Worm (Caenorhabditis elegans) whole organism, L2 larva: ENCODE measurements around the gene srh-170.

Experiments
- F13H6.1 ChIP-seq: sonication (generic microtip); optimal IDR thresholded peaks from 2 replicates; lab custom pipeline; 2016; ENCODE audit warnings: missing genetic modification characterization, missing compliant biosample characterization
- R02D3.7 ChIP-seq: fragments of 150-350 bp; optimal IDR thresholded peaks from 2 replicates; lab custom pipeline; 2014; ENCODE audit warnings: missing biosample characterization, missing genetic modification characterization
- Y55F3AM.14 ChIP-seq: fragments of 200-800 bp; sonication (Bioruptor generic); optimal IDR thresholded peaks from 2 replicates; lab custom pipeline; 2018; ENCODE audit warnings: mild to moderate bottlenecking, missing genetic modification characterization, missing compliant biosample characterization
- aly-2 ChIP-seq: fragments of 150-350 bp; optimal IDR thresholded peaks from 2 replicates; lab custom pipeline; 2014; ENCODE audit warnings: missing biosample characterization, missing genetic modification characterization
- ama-1 ChIP-seq: fragments of 150-350 bp; optimal IDR thresholded peaks from 2 replicates; lab custom pipeline; 2018; ENCODE audit warnings: inconsistent platforms
- blmp-1 ChIP-seq: sonication (generic microtip); optimal IDR thresholded peaks from 2 replicates; lab custom pipeline; 2017; ENCODE audit warnings: missing genetic modification characterization, mild to moderate bottlenecking, missing compliant biosample characterization, antibody characterized with exemption, moderate library complexity; ENCODE audit not compliant: insufficient read depth
- ceh-16 ChIP-seq: fragments of 150-350 bp; optimal IDR thresholded peaks from 2 replicates; lab custom pipeline; 2014; ENCODE audit warnings: missing biosample characterization, missing genetic modification characterization
- ceh-82 ChIP-seq: fragments of 150-350 bp; optimal IDR thresholded peaks from 2 replicates; lab custom pipeline; 2014; ENCODE audit warnings: missing biosample characterization, missing genetic modification characterization
- dmd-4 ChIP-seq: sonication (generic microtip); optimal IDR thresholded peaks from 2 replicates; lab custom pipeline; 2017; ENCODE audit warnings: missing biosample characterization, missing genetic modification characterization
- egl-27 ChIP-seq: sonication (generic microtip); optimal IDR thresholded peaks from 3 replicates; lab custom pipeline; 2017; ENCODE audit warnings: missing biosample characterization, missing genetic modification reagents, missing genetic modification characterization
- elt-1 ChIP-seq: fragments of 150-350 bp; optimal IDR thresholded peaks from 2 replicates; lab custom pipeline; 2014; ENCODE audit warnings: missing biosample characterization, missing genetic modification characterization
- elt-3 ChIP-seq: sonication (generic microtip); optimal IDR thresholded peaks from 2 replicates; lab custom pipeline; 2017; ENCODE audit warnings: missing biosample characterization, missing genetic modification characterization
- fos-1 ChIP-seq: fragments of 150-350 bp; optimal IDR thresholded peaks from 2 replicates; lab custom pipeline; 2014; ENCODE audit warnings: missing biosample characterization, missing genetic modification characterization
- gmeb-1 ChIP-seq: fragments of 150-350 bp; optimal IDR thresholded peaks from 2 replicates; lab custom pipeline; 2014; ENCODE audit warnings: missing biosample characterization, missing genetic modification characterization
- lin-11 ChIP-seq: fragments of 150-350 bp; sonication (generic microtip); optimal IDR thresholded peaks from 2 replicates; lab custom pipeline; 2014; ENCODE audit warnings: missing biosample characterization, missing genetic modification characterization, inconsistent platforms, mixed read lengths
- lin-13 ChIP-seq: fragments of 150-350 bp; optimal IDR thresholded peaks from 2 replicates; lab custom pipeline; 2014; ENCODE audit warnings: missing biosample characterization, missing genetic modification reagents, missing genetic modification characterization
- lin-39 ChIP-seq: fragments of 150-350 bp; optimal IDR thresholded peaks from 2 replicates; lab custom pipeline; 2014; ENCODE audit warnings: missing biosample characterization, missing genetic modification reagents, missing genetic modification characterization
- lsy-2 ChIP-seq, 2 experiments: fragments of 150-350 bp in 1 of 2; sonication (generic microtip) in 1 of 2; optimal IDR thresholded peaks; 2 replicates each; lab custom pipeline; 2014 to 2017; ENCODE audit warnings: missing biosample characterization in 2 of 2, missing genetic modification characterization in 2 of 2
- mbf-1 ChIP-seq: sonication (generic microtip); optimal IDR thresholded peaks from 2 replicates; lab custom pipeline; 2017; ENCODE audit warnings: missing biosample characterization, missing genetic modification characterization
- mdl-1 ChIP-seq, 2 experiments: fragments of 150-350 bp in 1 of 2; sonication (generic microtip) in 1 of 2; optimal IDR thresholded peaks; 2 replicates each; lab custom pipeline; 2017; ENCODE audit warnings: missing biosample characterization in 2 of 2, missing genetic modification characterization in 2 of 2
- nhr-11 ChIP-seq: fragments of 150-350 bp; optimal IDR thresholded peaks from 2 replicates; lab custom pipeline; 2014; ENCODE audit warnings: missing biosample characterization, missing genetic modification characterization
- nhr-12 ChIP-seq: fragments of 150-350 bp; optimal IDR thresholded peaks from 2 replicates; lab custom pipeline; 2014; ENCODE audit warnings: missing biosample characterization, missing genetic modification characterization
- nhr-129 ChIP-seq: fragments of 150-350 bp; optimal IDR thresholded peaks from 2 replicates; lab custom pipeline; 2014; ENCODE audit warnings: missing biosample characterization, missing genetic modification characterization
- nhr-237 ChIP-seq: fragments of 150-350 bp; optimal IDR thresholded peaks from 2 replicates; lab custom pipeline; 2014; ENCODE audit warnings: missing biosample characterization, missing genetic modification characterization
- nhr-25 ChIP-seq: fragments of 150-350 bp; sonication (generic microtip); optimal IDR thresholded peaks from 3 replicates; lab custom pipeline; 2014; ENCODE audit warnings: missing biosample characterization, missing genetic modification characterization
- nhr-77 ChIP-seq: fragments of 150-350 bp; optimal IDR thresholded peaks from 2 replicates; lab custom pipeline; 2014; ENCODE audit warnings: missing biosample characterization, missing genetic modification characterization
- peb-1 ChIP-seq: fragments of 150-350 bp; optimal IDR thresholded peaks from 2 replicates; lab custom pipeline; 2014; ENCODE audit warnings: missing biosample characterization, missing genetic modification characterization
- sem-4 ChIP-seq: fragments of 150-350 bp; optimal IDR thresholded peaks from 2 replicates; lab custom pipeline; 2014; ENCODE audit warnings: missing biosample characterization, missing genetic modification reagents, missing genetic modification characterization
- skn-1 ChIP-seq: sonication (generic microtip); optimal IDR thresholded peaks from 2 replicates; lab custom pipeline; 2017; ENCODE audit warnings: missing biosample characterization, missing genetic modification characterization
- sma-3 ChIP-seq: sonication (generic microtip); optimal IDR thresholded peaks from 2 replicates; lab custom pipeline; 2016; ENCODE audit warnings: missing genetic modification reagents, missing genetic modification characterization, missing compliant biosample characterization
- sma-9 ChIP-seq, 2 experiments: fragments of 150-350 bp in 1 of 2; sonication (generic microtip) in 1 of 2; optimal IDR thresholded peaks; 2 replicates each; lab custom pipeline; 2014 to 2016; ENCODE audit warnings: missing genetic modification characterization in 2 of 2, mild to moderate bottlenecking in 1 of 2, missing biosample characterization in 1 of 2, missing compliant biosample characterization in 1 of 2, missing genetic modification reagents in 1 of 2, moderate library complexity in 1 of 2
- snpc-4 ChIP-seq: fragments of 150-350 bp; optimal IDR thresholded peaks from 2 replicates; lab custom pipeline; 2014; ENCODE audit warnings: missing biosample characterization, missing genetic modification characterization
- unc-39 ChIP-seq: fragments of 150-350 bp; optimal IDR thresholded peaks from 2 replicates; lab custom pipeline; 2014; ENCODE audit warnings: missing biosample characterization, missing genetic modification characterization
- unc-55 ChIP-seq: fragments of 150-350 bp; sonication (generic microtip); optimal IDR thresholded peaks from 3 replicates; lab custom pipeline; 2014; ENCODE audit warnings: missing biosample characterization, missing genetic modification reagents, missing genetic modification characterization
- ztf-1 ChIP-seq: fragments of 200-800 bp; sonication (Bioruptor generic); conservative IDR thresholded peaks from 2 replicates; pipeline ENCODE4 v1.3.6; 2022; ENCODE audit warnings: missing genetic modification characterization, missing compliant biosample characterization
- ztf-4 ChIP-seq: fragments of 150-350 bp; optimal IDR thresholded peaks from 2 replicates; lab custom pipeline; 2014; ENCODE audit warnings: missing biosample characterization, missing genetic modification characterization

srh-170 gene

ce11 chrV:15398728-15399127 is 10.1 kb upstream of the srh-170 start, which contains the start of gene fbxa-199:
fbxa-199 (minus strand) TSS chrV:15398828.
- TF ChIP-seq gmeb-1 (tag; lab: Kevin White, UChicago), result no peak
- TF ChIP-seq nhr-77, result no peak
- no peak for TF ChIP-seq elt-3 (tag; lab: Kevin White, UChicago)
- TF ChIP-seq lin-39 (tag; lab: Kevin White, UChicago), result no peak
- TF ChIP-seq sem-4 (tag; lab: Kevin White, UChicago), result no peak
- no peak for TF ChIP-seq nhr-11 (tag; lab: Kevin White, UChicago)
- TF ChIP-seq ceh-16, result no peak
- TF ChIP-seq nhr-129 (tag; lab: Kevin White, UChicago), result no peak
- TF ChIP-seq ama-1 (lab: Kevin White, UChicago), result no peak
- no peak for TF ChIP-seq fos-1 (tag; lab: Kevin White, UChicago)

ce11 chrV:15397139-15397538 is 8.5 kb upstream of the srh-170 start:
- no peak for TF ChIP-seq unc-55
- TF ChIP-seq ztf-4 (tag; lab: Kevin White, UChicago), result no peak
- no peak for TF ChIP-seq blmp-1
- no peak for TF ChIP-seq elt-3 (tag; lab: Kevin White, UChicago)
- TF ChIP-seq aly-2 (tag; lab: Kevin White, UChicago), result no peak
- TF ChIP-seq gmeb-1 (tag; lab: Kevin White, UChicago), result no peak
- TF ChIP-seq mdl-1 (tag; optimal IDR thresholded peaks at IDR 0.05; lab: Kevin White, UChicago), result no peak
- TF ChIP-seq F13H6.1 (tag; lab: Kevin White, UChicago), result no peak
- no peak for TF ChIP-seq egl-27 (tag; lab: Kevin White, UChicago)
- TF ChIP-seq peb-1 (tag; lab: Kevin White, UChicago), result no peak
- no peak for TF ChIP-seq nhr-77
- no peak for TF ChIP-seq R02D3.7
- no peak for TF ChIP-seq ceh-16
- TF ChIP-seq nhr-129 (tag; lab: Kevin White, UChicago), result no peak
- TF ChIP-seq elt-1 (tag; lab: Kevin White, UChicago), result no peak
- TF ChIP-seq unc-39 (tag; lab: Kevin White, UChicago), result no peak
- TF ChIP-seq, all 48 proteins: peak for 0

ce11 chrV:15395347-15395746 is 6.7 kb upstream of the srh-170 start, which contains the start of gene cyb-3:
cyb-3 (plus strand) TSS chrV:15395696.
- no peak for TF ChIP-seq aly-2 (tag; lab: Kevin White, UChicago)
- TF ChIP-seq lin-13, result no peak
- TF ChIP-seq gmeb-1 (tag; lab: Kevin White, UChicago), result no peak
- no peak for TF ChIP-seq ztf-4 (tag; lab: Kevin White, UChicago)

- no peak for TF ChIP-seq nhr-237 (tag; lab: Kevin White, UChicago)
- TF ChIP-seq gmeb-1 (tag; lab: Kevin White, UChicago), result peak; percentile 68
- no peak for TF ChIP-seq sma-3
- peak in 1 of 2 experiments; percentile 23 for TF ChIP-seq lsy-2 (tag; optimal IDR thresholded peaks at IDR 0.05; lab: Kevin White, UChicago)
- TF ChIP-seq snpc-4, result no peak
- peak; percentile 5 for TF ChIP-seq unc-55
- peak; percentile 28 for TF ChIP-seq lin-13
- no peak for TF ChIP-seq aly-2 (tag; lab: Kevin White, UChicago)
- TF ChIP-seq ztf-1 (GFP tag; lab: Robert Waterston, UW), result no peak
Measured at ce11 chrV:15394906-15395305, 6.2 kb upstream of the srh-170 start, which contains the start of gene T06E6.1. T06E6.1 (minus strand) TSS chrV:15394961.

ce11 chrV:15392064-15392463 is 3.4 kb upstream of the srh-170 start:
- TF ChIP-seq mdl-1 (tag; optimal IDR thresholded peaks at IDR 0.05; lab: Kevin White, UChicago) (no peak), sma-9 (GFP tag; optimal IDR thresholded peaks at IDR 0.05; lab: Kevin White, UChicago) (no peak), sma-9 (tag; optimal IDR thresholded peaks at IDR 0.05; lab: Kevin White, UChicago) (no peak), nhr-25 (tag; lab: Kevin White, UChicago) (no peak), skn-1 (tag; lab: Kevin White, UChicago) (no peak), lin-11 (tag; lab: Kevin White, UChicago) (no peak), lin-13 (no peak)

ce11 chrV:15384733-15385132 is 3.9 kb downstream of the srh-170 start, which contains the start of gene str-102:
str-102 (plus strand) TSS chrV:15385033.
- TF ChIP-seq Y55F3AM.14 (GFP tag; lab: Kevin White, UChicago) (no peak), R02D3.7 (no peak), ceh-82 (no peak), ztf-4 (tag; lab: Kevin White, UChicago) (no peak), lsy-2 (tag; optimal IDR thresholded peaks at IDR 0.05; lab: Kevin White, UChicago) (no peak), mbf-1 (tag; lab: Kevin White, UChicago) (no peak), dmd-4 (tag; lab: Kevin White, UChicago) (no peak), nhr-12 (tag; lab: Kevin White, UChicago) (no peak), sem-4 (tag; lab: Kevin White, UChicago) (no peak), unc-39 (tag; lab: Kevin White, UChicago) (no peak), mdl-1 (tag; optimal IDR thresholded peaks at IDR 0.05; lab: Kevin White, UChicago) (no peak), fos-1 (tag; lab: Kevin White, UChicago) (no peak), gmeb-1 (tag; lab: Kevin White, UChicago) (no peak), lin-39 (tag; lab: Kevin White, UChicago) (no peak)
